Fruit fly (Drosophila melanogaster) whole organism, embryonic: ENCODE data around the gene scyl.

Source experiments
- ATbp ChIP-seq: fragments of 200-800 bp; sonication (Bioruptor generic); optimal IDR thresholded peaks from 2 replicates; lab custom pipeline; 2017; ENCODE audit warnings: missing biosample characterization, mild to moderate bottlenecking, missing genetic modification characterization, missing genetic modification reagents
- Adf1 ChIP-seq: fragments of 200-800 bp; sonication (Bioruptor generic); IDR thresholded peaks from 2 replicates; pipeline ENCODE4 v1.3.6; 2022; ENCODE audit warnings: missing biosample characterization, missing genetic modification characterization
- BtbVII ChIP-seq: fragments of 200-800 bp; sonication (Bioruptor generic); optimal IDR thresholded peaks from 3 replicates; lab custom pipeline; 2017; ENCODE audit warnings: missing biosample characterization, mild to moderate bottlenecking, missing genetic modification characterization
- CG10959 ChIP-seq: fragments of 200-800 bp; sonication (Bioruptor generic); IDR thresholded peaks from 2 replicates; pipeline ENCODE4 v1.3.6; 2022; ENCODE audit warnings: missing biosample characterization, missing genetic modification characterization
- CG14441 ChIP-seq: fragments of 200-800 bp; sonication (Bioruptor generic); IDR thresholded peaks from 2 replicates; pipeline ENCODE4 v1.3.6; 2022; ENCODE audit warnings: missing biosample characterization, missing genetic modification characterization
- CG14710 ChIP-seq: fragments of 200-800 bp; sonication (Bioruptor generic); optimal IDR thresholded peaks from 3 replicates; lab custom pipeline; 2019; ENCODE audit warnings: missing biosample characterization, mild to moderate bottlenecking, missing genetic modification characterization, moderate library complexity
- CG16779 ChIP-seq: fragments of 200-800 bp; sonication (Bioruptor generic); IDR thresholded peaks from 2 replicates; pipeline ENCODE4 v1.3.6; 2022; ENCODE audit warnings: missing biosample characterization, missing genetic modification characterization
- CG18011 ChIP-seq: fragments of 200-800 bp; sonication (Bioruptor generic); optimal IDR thresholded peaks from 2 replicates; lab custom pipeline; 2017; ENCODE audit warnings: missing biosample characterization, missing genetic modification characterization, mild to moderate bottlenecking, moderate library complexity, missing genotype
- CG2712 ChIP-seq: fragments of 200-800 bp; optimal IDR thresholded peaks from 3 replicates; lab custom pipeline; 2019; ENCODE audit warnings: missing biosample characterization, mild to moderate bottlenecking, missing genetic modification characterization, moderate library complexity
- CG31365 ChIP-seq: fragments of 200-800 bp; sonication (Bioruptor generic); optimal IDR thresholded peaks from 2 replicates; lab custom pipeline; 2018; ENCODE audit warnings: missing biosample characterization, mild to moderate bottlenecking, missing genetic modification characterization
- CG31441 ChIP-seq: fragments of 200-800 bp; sonication (Bioruptor generic); IDR thresholded peaks from 2 replicates; pipeline ENCODE4 v1.3.6; 2022; ENCODE audit warnings: missing biosample characterization, missing genetic modification characterization
- CG3281 ChIP-seq: fragments of 200-800 bp; sonication (Bioruptor generic); optimal IDR thresholded peaks from 3 replicates; lab custom pipeline; 2017; ENCODE audit warnings: missing biosample characterization, mild to moderate bottlenecking, missing genetic modification characterization
- CG3407 ChIP-seq: fragments of 200-800 bp; sonication (Bioruptor generic); optimal IDR thresholded peaks from 2 replicates; lab custom pipeline; 2018; ENCODE audit warnings: missing biosample characterization, mild to moderate bottlenecking, missing genetic modification characterization
- CG3847 ChIP-seq: fragments of 200-800 bp; sonication (Bioruptor generic); IDR thresholded peaks from 2 replicates; pipeline ENCODE4 v1.3.6; 2022; ENCODE audit warnings: missing biosample characterization, missing genetic modification characterization
- CG42726 ChIP-seq: fragments of 200-800 bp; sonication (Bioruptor generic); IDR thresholded peaks from 2 replicates; pipeline ENCODE4 v1.3.6; 2022; ENCODE audit warnings: missing biosample characterization, missing genetic modification characterization; ENCODE audit not compliant: partially characterized antibody
- CG6683 ChIP-seq: fragments of 200-800 bp; sonication (Bioruptor generic); optimal IDR thresholded peaks from 2 replicates; lab custom pipeline; 2017; ENCODE audit warnings: missing biosample characterization, mild to moderate bottlenecking, missing genetic modification characterization, missing genetic modification reagents
- CG7271 ChIP-seq: fragments of 200-800 bp; sonication (Bioruptor generic); optimal IDR thresholded peaks from 2 replicates; lab custom pipeline; 2018; ENCODE audit warnings: missing biosample characterization, mild to moderate bottlenecking, missing genetic modification characterization, moderate library complexity
- CG7556 ChIP-seq: fragments of 200-800 bp; sonication (Bioruptor generic); optimal IDR thresholded peaks from 2 replicates; lab custom pipeline; 2017; ENCODE audit warnings: missing biosample characterization, mild to moderate bottlenecking, missing genetic modification characterization
- CG9817 ChIP-seq: fragments of 200-800 bp; sonication (Bioruptor generic); optimal IDR thresholded peaks from 2 replicates; lab custom pipeline; 2018; ENCODE audit warnings: missing biosample characterization, mild to moderate bottlenecking, missing genetic modification characterization, moderate library complexity
- Chrac-16 ChIP-seq: fragments of 200-800 bp; sonication (Bioruptor generic); optimal IDR thresholded peaks from 3 replicates; lab custom pipeline; 2016; ENCODE audit warnings: missing biosample characterization, missing genetic modification characterization
- CrebB ChIP-seq: fragments of 200-800 bp; sonication (Bioruptor generic); optimal IDR thresholded peaks from 3 replicates; lab custom pipeline; 2018; ENCODE audit warnings: missing biosample characterization, mild to moderate bottlenecking, missing genetic modification characterization
- Deaf1 ChIP-seq: fragments of 200-800 bp; optimal IDR thresholded peaks from 3 replicates; lab custom pipeline; 2019; ENCODE audit warnings: missing biosample characterization, mild to moderate bottlenecking, missing genetic modification characterization, moderate library complexity
- Fer3 ChIP-seq: fragments of 200-800 bp; sonication (Bioruptor generic); optimal IDR thresholded peaks from 2 replicates; lab custom pipeline; 2018; ENCODE audit warnings: missing biosample characterization, mild to moderate bottlenecking, missing genetic modification characterization, moderate library complexity
- Gug ChIP-seq: fragments of 200-800 bp; sonication (Bioruptor generic); IDR thresholded peaks from 4 replicates; pipeline ENCODE4 v1.3.6; 2022; ENCODE audit warnings: missing biosample characterization, missing genetic modification characterization
- HLH4C ChIP-seq: fragments of 200-800 bp; sonication (Bioruptor generic); IDR thresholded peaks from 3 replicates; pipeline ENCODE4 v1.3.6; 2022; ENCODE audit warnings: missing biosample characterization, missing genetic modification characterization; ENCODE audit not compliant: partially characterized antibody
- NfI ChIP-seq: fragments of 200-800 bp; sonication (Bioruptor generic); optimal IDR thresholded peaks from 3 replicates; lab custom pipeline; 2018; ENCODE audit warnings: missing biosample characterization, mild to moderate bottlenecking, missing genetic modification characterization, moderate library complexity
- Rx ChIP-seq: fragments of 200-800 bp; sonication (Bioruptor generic); IDR thresholded peaks from 2 replicates; pipeline ENCODE4 v1.3.6; 2022; ENCODE audit warnings: missing biosample characterization, missing genetic modification characterization
- ap ChIP-seq: fragments of 200-800 bp; sonication (Bioruptor generic); IDR thresholded peaks from 2 replicates; pipeline ENCODE4 v1.3.6; 2022; ENCODE audit warnings: missing biosample characterization, missing genetic modification characterization
- bbx ChIP-seq: fragments of 200-800 bp; sonication (Bioruptor generic); IDR thresholded peaks from 2 replicates; pipeline ENCODE4 v1.3.6; 2022; ENCODE audit warnings: missing biosample characterization, missing genetic modification characterization; ENCODE audit not compliant: partially characterized antibody
- bsh ChIP-seq, 2 experiments: fragments of 200-800 bp; sonication (Bioruptor generic); optimal IDR thresholded peaks; 2 replicates each; lab custom pipeline; 2017 to 2018; ENCODE audit warnings: mild to moderate bottlenecking in 2 of 2, missing biosample characterization in 2 of 2, missing genetic modification characterization in 2 of 2, moderate library complexity in 1 of 2
- chinmo ChIP-seq: fragments of 200-800 bp; sonication (Bioruptor generic); IDR thresholded peaks from 4 replicates; pipeline ENCODE4 v1.3.6; 2022; ENCODE audit warnings: missing biosample characterization, missing genetic modification characterization; ENCODE audit not compliant: partially characterized antibody
- dmrt99B ChIP-seq: fragments of 200-800 bp; sonication (Bioruptor generic); optimal IDR thresholded peaks from 2 replicates; lab custom pipeline; 2018; ENCODE audit warnings: missing biosample characterization, mild to moderate bottlenecking, missing genetic modification characterization, moderate library complexity
- jigr1 ChIP-seq: fragments of 200-800 bp; sonication (Bioruptor generic); IDR thresholded peaks from 3 replicates; pipeline ENCODE4 v1.3.6; 2022; ENCODE audit warnings: missing biosample characterization, missing genetic modification characterization
- lab ChIP-seq: fragments of 200-800 bp; sonication (Bioruptor generic); optimal IDR thresholded peaks from 3 replicates; lab custom pipeline; 2017; ENCODE audit warnings: missing biosample characterization, missing genetic modification characterization, mild to moderate bottlenecking, moderate library complexity, missing genetic modification reagents
- lov ChIP-seq, 2 experiments: fragments of 200-800 bp in 1 of 2; fragments of >200 bp in 1 of 2; sonication (Bioruptor generic) in 1 of 2; IDR thresholded peaks in 1 of 2; optimal IDR thresholded peaks in 1 of 2; 2 replicates in 1 of 2; 3 replicates in 1 of 2; pipeline versions ENCODE4 v1.3.6 to Lab custom; 2017 to 2022; ENCODE audit warnings: missing biosample characterization in 1 of 2, missing genetic modification characterization in 1 of 2
- nau ChIP-seq: fragments of 200-800 bp; sonication (Bioruptor generic); optimal IDR thresholded peaks from 3 replicates; lab custom pipeline; 2017; ENCODE audit warnings: missing biosample characterization, mild to moderate bottlenecking, missing genetic modification characterization, missing genetic modification reagents
- peb ChIP-seq: fragments of 200-800 bp; sonication (Bioruptor generic); IDR thresholded peaks from 2 replicates; pipeline ENCODE4 v1.3.6; 2022; ENCODE audit warnings: missing biosample characterization, missing genetic modification characterization
- prd ChIP-seq, 3 experiments: fragments of >200 bp in 2 of 3; fragments of 200-800 bp in 1 of 3; sonication (Bioruptor generic) in 1 of 3; optimal IDR thresholded peaks in 2 of 3; IDR thresholded peaks in 1 of 3; 2 replicates in 2 of 3; 3 replicates in 1 of 3; pipeline versions ENCODE4 v1.3.6 to Lab custom; 2017 to 2022; ENCODE audit warnings: missing biosample characterization in 1 of 3, missing genetic modification characterization in 1 of 3
- pros ChIP-seq: fragments of 200-800 bp; sonication (Bioruptor generic); optimal IDR thresholded peaks from 3 replicates; lab custom pipeline; 2019; ENCODE audit warnings: missing biosample characterization, mild to moderate bottlenecking, missing genetic modification characterization, moderate library complexity
- sens-2 ChIP-seq: fragments of 200-800 bp; sonication (Bioruptor generic); IDR thresholded peaks from 2 replicates; pipeline ENCODE4 v1.3.6; 2022; ENCODE audit warnings: missing biosample characterization, missing genetic modification characterization
- sima ChIP-seq: fragments of 200-800 bp; sonication (Bioruptor generic); optimal IDR thresholded peaks from 2 replicates; lab custom pipeline; 2016; ENCODE audit warnings: missing biosample characterization, missing genetic modification characterization
- sug ChIP-seq: fragments of 200-800 bp; optimal IDR thresholded peaks from 2 replicates; lab custom pipeline; 2019; ENCODE audit warnings: missing biosample characterization, mild to moderate bottlenecking, missing genetic modification characterization, moderate library complexity
- tap ChIP-seq: fragments of 200-800 bp; optimal IDR thresholded peaks from 3 replicates; lab custom pipeline; 2019; ENCODE audit warnings: missing biosample characterization, mild to moderate bottlenecking, missing genetic modification characterization, moderate library complexity
- trem ChIP-seq: fragments of 200-800 bp; optimal IDR thresholded peaks from 3 replicates; lab custom pipeline; 2019; ENCODE audit warnings: missing biosample characterization, mild to moderate bottlenecking, missing genetic modification characterization, moderate library complexity
- twi ChIP-seq: fragments of 200-800 bp; optimal IDR thresholded peaks from 2 replicates; lab custom pipeline; 2019; ENCODE audit warnings: missing biosample characterization, mild to moderate bottlenecking, missing genetic modification characterization, moderate library complexity

Gene scyl

dm6 chr3L:11291298-11292167 is 39.4 kb downstream of the scyl start (continued):
- TF ChIP-seq Fer3 (tag; lab: Kevin White, UChicago): peak; percentile 20
- peak; percentile 80 for TF ChIP-seq sug
- no peak for TF ChIP-seq bbx (GFP tag; lab: Robert Waterston, UW)
- peak; percentile 28 for TF ChIP-seq CrebB (tag; lab: Kevin White, UChicago)
- TF ChIP-seq Deaf1 (tag; lab: Kevin White, UChicago): no peak
- TF ChIP-seq pros (GFP tag; lab: Kevin White, UChicago): peak; percentile 35
- peak; percentile 64 for TF ChIP-seq CG7556
- TF ChIP-seq CG10959 (GFP tag; lab: Robert Waterston, UW): no peak
- 0 out of 2 replicates have a peak, but pooled peaks have one; percentile 40 for TF ChIP-seq CG14441 (GFP tag; lab: Robert Waterston, UW)
- peak; percentile 12 for TF ChIP-seq BtbVII (GFP tag; lab: Kevin White, UChicago)
- no peak for TF ChIP-seq twi (tag; lab: Kevin White, UChicago)
- TF ChIP-seq tap (tag; lab: Kevin White, UChicago): peak; percentile 43
- peak; percentile 65 for TF ChIP-seq dmrt99B
- TF ChIP-seq lov (optimal IDR thresholded peaks at IDR 0.05; lab: Kevin White, UChicago): no peak
- TF ChIP-seq lov (GFP tag; IDR thresholded peaks at IDR 0.05; lab: Robert Waterston, UW): no peak
- TF ChIP-seq prd (optimal IDR thresholded peaks at IDR 0.05; lab: Kevin White, UChicago): no peak
- TF ChIP-seq prd (GFP tag; IDR thresholded peaks at IDR 0.05; lab: Robert Waterston, UW): 0 out of 3 replicates have a peak, but pooled peaks have one; percentile 28
- no peak for TF ChIP-seq CG3407
- no peak for TF ChIP-seq CG7271 (tag; lab: Kevin White, UChicago)
- TF ChIP-seq jigr1 (GFP tag; lab: Robert Waterston, UW): peak; percentile 41; the same call in 1 of the 3 replicates
- no peak for TF ChIP-seq nau (GFP tag; lab: Kevin White, UChicago)
- TF ChIP-seq CG31441 (GFP tag; lab: Robert Waterston, UW): peak; percentile 44; the same call in 1 of the 2 replicates
- TF ChIP-seq CG2712: peak; percentile 36
- TF ChIP-seq CG6683 (GFP tag; lab: Kevin White, UChicago): peak; percentile 16
- TF ChIP-seq ATbp: peak; percentile 23
- peak; percentile 98; the same call in 3 of the 4 replicates for TF ChIP-seq chinmo (GFP tag; lab: Robert Waterston, UW)
- no peak for TF ChIP-seq NfI
- no peak for TF ChIP-seq CG31365 (tag; lab: Kevin White, UChicago)
- TF ChIP-seq CG16779 (GFP tag; lab: Robert Waterston, UW): peak; percentile 31; the same call in 1 of the 2 replicates
- no peak for TF ChIP-seq CG42726 (GFP tag; lab: Robert Waterston, UW)
- peak; percentile 0 for TF ChIP-seq CG14710 (tag; lab: Kevin White, UChicago)
- peak; percentile 25; the same call in 1 of the 2 replicates for TF ChIP-seq Rx (GFP tag; lab: Robert Waterston, UW)
- peak; percentile 14 for TF ChIP-seq CG9817 (tag; lab: Kevin White, UChicago)
- TF ChIP-seq Chrac-16 (GFP tag; lab: Kevin White, UChicago): no peak
- TF ChIP-seq HLH4C (GFP tag; lab: Robert Waterston, UW): 0 out of 3 replicates have a peak, but pooled peaks have one; percentile 7
- peak in 1 of 2 experiments; percentile 33 for TF ChIP-seq bsh (GFP tag; optimal IDR thresholded peaks at IDR 0.05; lab: Kevin White, UChicago)
- TF ChIP-seq sima: no peak
- TF ChIP-seq ap: 0 out of 2 replicates have a peak, but pooled peaks have one; percentile 24
- TF ChIP-seq peb (GFP tag; lab: Robert Waterston, UW): no peak
- peak; percentile 13; the same call in 1 of the 2 replicates for TF ChIP-seq CG3847
- TF ChIP-seq lab (GFP tag; lab: Kevin White, UChicago): peak; percentile 41
- TF ChIP-seq CG18011 (GFP tag; lab: Kevin White, UChicago): no peak
- TF ChIP-seq Gug (GFP tag; lab: Robert Waterston, UW): peak; percentile 18; the same call in 1 of the 4 replicates
- no peak for TF ChIP-seq trem
- peak; percentile 39 for TF ChIP-seq CG3281 (GFP tag; lab: Kevin White, UChicago)
- TF ChIP-seq sens-2 (GFP tag; lab: Robert Waterston, UW): no peak
- TF ChIP-seq Adf1: peak; percentile 56
